Worm (Caenorhabditis elegans): ENCODE results near the gene F42A9.8.

F42A9.8 gene

DNA sequence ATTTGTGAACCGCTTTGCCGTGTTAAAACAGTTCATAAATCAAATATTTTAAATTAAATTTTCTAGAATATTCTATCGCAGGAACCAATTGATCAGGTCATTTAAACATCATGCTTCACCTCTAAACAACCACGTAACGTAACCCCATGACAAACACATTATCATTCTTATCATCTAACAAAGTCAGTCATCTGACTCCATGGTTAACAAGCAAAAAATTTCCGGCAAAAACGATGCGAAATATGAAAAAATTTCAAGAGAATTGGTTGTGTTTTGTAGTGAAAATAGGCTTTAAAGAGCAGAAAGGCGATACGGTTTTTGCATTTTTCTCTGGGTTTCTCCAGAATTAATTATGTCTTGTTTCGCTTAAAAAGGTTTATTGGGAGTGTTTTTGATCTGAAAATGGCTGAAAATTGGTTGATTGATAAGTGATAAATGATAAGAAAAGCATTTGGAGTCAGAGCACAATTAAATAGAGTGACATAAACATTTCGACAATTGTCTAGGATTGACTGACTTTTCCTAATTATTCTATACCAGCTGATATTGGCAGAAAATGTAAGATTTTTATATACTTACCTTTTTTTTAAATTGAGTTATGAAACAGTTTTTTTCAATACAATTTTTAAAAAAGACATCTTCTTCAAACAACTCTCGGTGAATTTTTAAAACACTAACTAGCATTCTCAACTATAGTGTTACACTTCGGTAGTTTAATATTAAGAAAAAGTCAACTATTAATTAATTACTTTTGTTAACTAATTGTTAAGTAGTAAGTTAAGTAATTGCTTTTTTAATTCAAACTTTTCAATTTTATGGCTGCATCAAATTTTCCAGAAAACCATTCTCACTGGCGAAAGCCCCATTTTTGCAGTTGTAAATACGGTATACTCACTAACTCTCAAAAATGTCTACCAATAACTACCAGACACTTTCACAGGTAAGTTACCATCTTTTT lies 33.2 kb downstream of the F42A9.8 start, which contains the start of gene catp-7:
Gene catp-7, plus strand, starts transcription at position 908 of the 958 bp plus-strand sequence.
- TF ChIP-seq unc-62 (GFP tag; optimal IDR thresholded peaks at IDR 0.05) = no peak

ce11 chrIV:8571138-8571537 lies 47.4 kb downstream of the F42A9.8 start, which contains the start of gene Y59H11AM.1:
Gene Y59H11AM.1 (plus strand): TSS chrIV:8571438.
- no peak for TF ChIP-seq unc-62 (GFP tag; optimal IDR thresholded peaks at IDR 0.05)

- TF ChIP-seq unc-62 (GFP tag; optimal IDR thresholded peaks at IDR 0.05) = no peak
Measured at ce11 chrIV:8570719-8571118, 47.9 kb downstream of the F42A9.8 start.

ce11 chrIV:8570253-8570652 lies 48.3 kb downstream of the F42A9.8 start, which contains the start of gene Y59H11AM.4:
Gene Y59H11AM.4 (minus strand): TSS chrIV:8570353.
- no peak for TF ChIP-seq unc-62 (GFP tag; optimal IDR thresholded peaks at IDR 0.05)

Data from whole organism, dauer.